Fruit fly (Drosophila melanogaster): ENCODE data around the gene Vps45.

The Vps45 gene

DNA sequence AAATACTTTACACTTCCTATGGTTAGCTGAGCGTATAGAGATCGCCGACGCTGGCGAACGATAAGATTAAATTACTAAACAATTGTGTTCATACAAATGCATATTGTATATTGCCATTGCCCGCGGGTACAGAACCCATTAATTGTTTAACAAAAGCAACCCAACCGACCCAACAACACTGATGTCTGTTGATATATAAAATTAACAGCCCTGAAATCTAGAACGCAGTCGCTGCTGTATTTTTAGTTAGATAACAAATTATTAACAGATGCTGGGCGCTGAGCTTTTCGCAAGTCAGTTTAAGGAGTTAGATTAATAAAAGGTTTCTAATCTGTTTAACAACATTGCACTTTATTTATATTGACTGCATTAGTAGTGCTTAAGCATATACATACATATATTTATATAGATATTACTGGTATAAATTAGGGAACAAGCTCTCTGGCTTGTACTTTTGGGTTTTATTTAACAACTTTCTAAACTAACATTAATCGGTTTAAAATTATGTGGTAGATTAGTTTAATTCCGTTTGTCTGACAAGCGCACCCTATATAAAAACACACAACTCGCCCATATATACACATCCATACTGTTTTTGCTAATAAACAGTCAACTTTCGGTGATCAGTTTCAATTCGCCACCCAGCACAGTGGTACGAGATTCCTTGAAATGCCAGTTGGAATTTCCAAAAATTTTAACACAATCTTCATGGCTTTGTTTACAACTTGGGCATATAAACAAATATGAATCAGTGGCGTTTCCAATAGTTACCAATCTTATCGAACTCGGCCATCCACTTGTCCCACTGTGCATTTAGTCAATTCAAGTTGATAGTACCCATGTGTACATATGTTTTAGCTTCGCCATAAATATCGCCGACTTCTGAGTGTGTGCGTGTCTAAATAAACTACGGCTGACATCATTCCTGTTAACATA, 35.5 kb upstream of the Vps45 start (continued):
- peak; percentile 86 for TF ChIP-seq H15 (GFP tag; IDR thresholded peaks at IDR 0.05)
- peak; percentile 88 for TF ChIP-seq CG9215 (GFP tag; IDR thresholded peaks at IDR 0.05)
- peak; percentile 92 for TF ChIP-seq bcd (GFP tag; optimal IDR thresholded peaks at IDR 0.05)
- TF ChIP-seq odd (GFP tag; optimal IDR thresholded peaks at IDR 0.05) = peak; percentile 73
- TF ChIP-seq D19B (GFP tag; optimal IDR thresholded peaks at IDR 0.05) = peak; percentile 87
- TF ChIP-seq Lhr (GFP tag; optimal IDR thresholded peaks at IDR 0.05) = no peak
- peak; percentile 81 for TF ChIP-seq Hsf (GFP tag; optimal IDR thresholded peaks at IDR 0.05)
- no peak for TF ChIP-seq CG11723 (GFP tag; optimal IDR thresholded peaks at IDR 0.05)
- TF ChIP-seq CG7745 (tag; optimal IDR thresholded peaks at IDR 0.05) = no peak
- TF ChIP-seq CG13775 (GFP tag; optimal IDR thresholded peaks at IDR 0.05) = peak; percentile 54
- TF ChIP-seq CG12104 (GFP tag; optimal IDR thresholded peaks at IDR 0.05) = peak; percentile 76
- peak; percentile 30 for TF ChIP-seq CG17568 (GFP tag; optimal IDR thresholded peaks at IDR 0.05)
- peak; percentile 68 for TF ChIP-seq Fer2 (tag; optimal IDR thresholded peaks at IDR 0.05)
- TF ChIP-seq rib (GFP tag; IDR thresholded peaks at IDR 0.05) = peak; percentile 96
- TF ChIP-seq btn (GFP tag; optimal IDR thresholded peaks at IDR 0.05) = peak; percentile 73
- peak; percentile 67 for TF ChIP-seq CG11398 (GFP tag; optimal IDR thresholded peaks at IDR 0.05)
- TF ChIP-seq Dfd (GFP tag; optimal IDR thresholded peaks at IDR 0.05) = no peak
- peak; percentile 90 for TF ChIP-seq chm (GFP tag; IDR thresholded peaks at IDR 0.05)
- peak; percentile 95 for TF ChIP-seq CG16779 (GFP tag; IDR thresholded peaks at IDR 0.05)
- peak; percentile 58 for TF ChIP-seq CG8359 (GFP tag; optimal IDR thresholded peaks at IDR 0.05; ENCODE audit: borderline replicate concordance)
- TF ChIP-seq kay (GFP tag; optimal IDR thresholded peaks at IDR 0.05) = peak; percentile 86
- TF ChIP-seq slou (GFP tag; optimal IDR thresholded peaks at IDR 0.05) = peak; percentile 81
- peak; percentile 51 for TF ChIP-seq bigmax (GFP tag; optimal IDR thresholded peaks at IDR 0.05)
- TF ChIP-seq Rfx (GFP tag; IDR thresholded peaks at IDR 0.05) = peak; percentile 98
- TF ChIP-seq CG32767 (GFP tag; IDR thresholded peaks at IDR 0.05) = peak; percentile 73
- peak; percentile 53 for TF ChIP-seq B-H2 (GFP tag; optimal IDR thresholded peaks at IDR 0.05)
- peak; percentile 88 for TF ChIP-seq Mrtf (GFP tag; IDR thresholded peaks at IDR 0.05)
- TF ChIP-seq Dip3 (GFP tag; optimal IDR thresholded peaks at IDR 0.05) = peak; percentile 86
- TF ChIP-seq BEAF-32 (GFP tag; optimal IDR thresholded peaks at IDR 0.05) = no peak
- peak; percentile 91 for TF ChIP-seq wdn (GFP tag; IDR thresholded peaks at IDR 0.05)
- TF ChIP-seq CG18476 (GFP tag; optimal IDR thresholded peaks at IDR 0.05) = peak; percentile 72
- peak; percentile 94 for TF ChIP-seq zfh2 (GFP tag; optimal IDR thresholded peaks at IDR 0.05)
- peak; percentile 27; the same call in 1 of the 2 replicates for TF ChIP-seq Dip2 (GFP tag; IDR thresholded peaks at IDR 0.05)
- peak; percentile 79 for TF ChIP-seq Nf-YA (GFP tag; IDR thresholded peaks at IDR 0.05)
- TF ChIP-seq CG2199 (GFP tag; IDR thresholded peaks at IDR 0.05) = peak; percentile 90
- no peak for TF ChIP-seq kni (GFP tag; optimal IDR thresholded peaks at IDR 0.05)
- TF ChIP-seq CG1603 (tag; optimal IDR thresholded peaks at IDR 0.05) = no peak
- TF ChIP-seq al (GFP tag; IDR thresholded peaks at IDR 0.05) = peak; percentile 92
- TF ChIP-seq Atf3 (GFP tag; optimal IDR thresholded peaks at IDR 0.05) = peak; percentile 57
- TF ChIP-seq CG9876 (GFP tag; optimal IDR thresholded peaks at IDR 0.05) = peak; percentile 68
- TF ChIP-seq CG30403 (GFP tag; optimal IDR thresholded peaks at IDR 0.05) = peak; percentile 85
- TF ChIP-seq CG12744 (GFP tag; optimal IDR thresholded peaks at IDR 0.05) = peak; percentile 75
- no peak for TF ChIP-seq abd-A (tag; optimal IDR thresholded peaks at IDR 0.05)
- peak; percentile 79 for TF ChIP-seq CG12659 (GFP tag; optimal IDR thresholded peaks at IDR 0.05)
- peak; percentile 73 for TF ChIP-seq Hmx (GFP tag; optimal IDR thresholded peaks at IDR 0.05)
- peak; percentile 96 for TF ChIP-seq CG3281 (GFP tag; optimal IDR thresholded peaks at IDR 0.05)
- TF ChIP-seq CG6813 (GFP tag; optimal IDR thresholded peaks at IDR 0.05) = peak; percentile 89
- TF ChIP-seq Gsc (GFP tag; IDR thresholded peaks at IDR 0.05) = no peak
- peak; percentile 93 for TF ChIP-seq CG11247 (GFP tag; IDR thresholded peaks at IDR 0.05)

Measured in whole organism, embryonic.